Fruit fly (Drosophila melanogaster) whole organism, prepupa: Measurements from ENCODE around the gene CG1273.

Experiments
- Blimp-1 ChIP-seq: fragments of 200-800 bp; sonication (Bioruptor generic); optimal IDR thresholded peaks from 3 replicates; lab custom pipeline; 2017; ENCODE audit warnings: missing biosample characterization, missing genetic modification characterization, mild to moderate bottlenecking, moderate library complexity, missing genetic modification reagents
- CG10631 ChIP-seq: fragments of 200-800 bp; sonication (Bioruptor generic); optimal IDR thresholded peaks from 2 replicates; lab custom pipeline; 2016; ENCODE audit warnings: missing biosample characterization, missing genetic modification characterization
- CG10669 ChIP-seq: fragments of 200-800 bp; sonication (Bioruptor generic); optimal IDR thresholded peaks from 3 replicates; lab custom pipeline; 2018; ENCODE audit warnings: missing biosample characterization, mild to moderate bottlenecking, missing genetic modification characterization, moderate library complexity
- CG11294 ChIP-seq: fragments of 200-800 bp; sonication (Bioruptor generic); IDR thresholded peaks from 2 replicates; pipeline ENCODE4 v1.3.6; 2022; ENCODE audit warnings: missing biosample characterization, missing genetic modification characterization
- CG11762 ChIP-seq: fragments of 200-800 bp; sonication (Bioruptor generic); optimal IDR thresholded peaks from 3 replicates; lab custom pipeline; 2016; ENCODE audit warnings: missing biosample characterization, missing genetic modification characterization; ENCODE audit not compliant: insufficient read depth
- CG15336 ChIP-seq: fragments of 200-800 bp; sonication (Bioruptor generic); IDR thresholded peaks from 2 replicates; pipeline ENCODE4 v1.3.6; 2022; ENCODE audit warnings: missing biosample characterization, missing genetic modification characterization
- CG1621 ChIP-seq: fragments of 200-800 bp; sonication (Bioruptor generic); optimal IDR thresholded peaks from 3 replicates; lab custom pipeline; 2018; ENCODE audit warnings: missing biosample characterization, mild to moderate bottlenecking, missing genetic modification characterization
- CG3032 ChIP-seq: fragments of 200-800 bp; optimal IDR thresholded peaks from 2 replicates; lab custom pipeline; 2019; ENCODE audit warnings: missing biosample characterization, mild to moderate bottlenecking, missing genetic modification characterization, moderate library complexity
- CG31627 ChIP-seq: fragments of 200-800 bp; sonication (Bioruptor generic); optimal IDR thresholded peaks from 3 replicates; lab custom pipeline; 2016; ENCODE audit warnings: missing biosample characterization, missing genetic modification characterization
- CG32006 ChIP-seq: fragments of 200-800 bp; sonication (Bioruptor generic); optimal IDR thresholded peaks from 3 replicates; lab custom pipeline; 2017; ENCODE audit warnings: missing biosample characterization, mild to moderate bottlenecking, missing genetic modification characterization
- CG34406 ChIP-seq: fragments of 200-800 bp; sonication (Bioruptor generic); optimal IDR thresholded peaks from 3 replicates; lab custom pipeline; 2016; ENCODE audit warnings: missing biosample characterization, missing genetic modification characterization
- CG4318 ChIP-seq: fragments of 200-800 bp; sonication (Bioruptor generic); optimal IDR thresholded peaks from 3 replicates; lab custom pipeline; 2017; ENCODE audit warnings: missing biosample characterization, mild to moderate bottlenecking, missing genetic modification characterization
- CG6276 ChIP-seq: fragments of 200-800 bp; sonication (Bioruptor generic); optimal IDR thresholded peaks from 2 replicates; lab custom pipeline; 2017; ENCODE audit warnings: missing biosample characterization, mild to moderate bottlenecking, missing genetic modification characterization
- CG6808 ChIP-seq: fragments of 200-800 bp; sonication (Bioruptor generic); optimal IDR thresholded peaks from 3 replicates; lab custom pipeline; 2017; ENCODE audit warnings: missing biosample characterization, missing genetic modification characterization, mild to moderate bottlenecking, moderate library complexity, missing genetic modification reagents
- CG6854 ChIP-seq: fragments of 200-800 bp; sonication (Bioruptor generic); optimal IDR thresholded peaks from 2 replicates; lab custom pipeline; 2017; ENCODE audit warnings: missing biosample characterization, mild to moderate bottlenecking, missing genetic modification characterization
- CG8119 ChIP-seq: fragments of 200-800 bp; sonication (Bioruptor generic); IDR thresholded peaks from 3 replicates; pipeline ENCODE4 v1.3.6; 2022; ENCODE audit warnings: missing biosample characterization, missing genetic modification characterization
- CG8319 ChIP-seq: fragments of 200-800 bp; sonication (Bioruptor generic); optimal IDR thresholded peaks from 3 replicates; lab custom pipeline; 2016; ENCODE audit warnings: missing biosample characterization, missing genetic modification characterization
- CG8632 ChIP-seq: fragments of 200-800 bp; sonication (Bioruptor generic); optimal IDR thresholded peaks from 3 replicates; lab custom pipeline; 2016; ENCODE audit warnings: missing biosample characterization, missing genetic modification characterization
- CG9139 ChIP-seq: fragments of 200-800 bp; sonication (Bioruptor generic); optimal IDR thresholded peaks from 3 replicates; lab custom pipeline; 2017; ENCODE audit warnings: missing biosample characterization, mild to moderate bottlenecking, missing genetic modification characterization
- Eip75B ChIP-seq: fragments of 200-800 bp; sonication (Bioruptor generic); optimal IDR thresholded peaks from 3 replicates; lab custom pipeline; 2016; ENCODE audit warnings: missing biosample characterization, missing genetic modification characterization
- Eip78C ChIP-seq: fragments of 200-800 bp; sonication (Bioruptor generic); peaks from one replicate; lab custom pipeline; 2016; ENCODE audit warnings: missing biosample characterization, missing genetic modification characterization
- Eip93F ChIP-seq: fragments of 200-800 bp; sonication (Bioruptor generic); optimal IDR thresholded peaks from 2 replicates; lab custom pipeline; 2016; ENCODE audit warnings: missing biosample characterization, mild to moderate bottlenecking, missing genetic modification characterization
- Ets21C ChIP-seq: fragments of 200-800 bp; sonication (Bioruptor generic); optimal IDR thresholded peaks from 3 replicates; lab custom pipeline; 2016; ENCODE audit warnings: missing biosample characterization, missing genetic modification characterization
- Gug ChIP-seq: fragments of 200-800 bp; sonication (Bioruptor generic); IDR thresholded peaks from 2 replicates; pipeline ENCODE4 v1.3.6; 2022; ENCODE audit warnings: missing biosample characterization, missing genetic modification characterization
- Hr38 ChIP-seq: sonication (Bioruptor generic); optimal IDR thresholded peaks from 2 replicates; lab custom pipeline; 2016; ENCODE audit warnings: missing biosample characterization, missing genetic modification characterization
- Hr39 ChIP-seq: fragments of 200-800 bp; sonication (Bioruptor generic); optimal IDR thresholded peaks from 2 replicates; lab custom pipeline; 2016; ENCODE audit warnings: missing biosample characterization, missing genetic modification characterization
- Lpt ChIP-seq: fragments of 200-800 bp; sonication (Bioruptor generic); optimal IDR thresholded peaks from 3 replicates; lab custom pipeline; 2016; ENCODE audit warnings: missing biosample characterization, missing genetic modification characterization
- Met ChIP-seq: fragments of 200-800 bp; sonication (Bioruptor generic); optimal IDR thresholded peaks from 3 replicates; lab custom pipeline; 2016; ENCODE audit warnings: missing biosample characterization, missing genetic modification characterization
- Smox ChIP-seq: fragments of 200-800 bp; sonication (Bioruptor generic); optimal IDR thresholded peaks from 3 replicates; lab custom pipeline; 2016; ENCODE audit warnings: missing biosample characterization, missing genetic modification characterization
- Sox14 ChIP-seq: fragments of 200-800 bp; sonication (Bioruptor generic); optimal IDR thresholded peaks from 3 replicates; lab custom pipeline; 2016; ENCODE audit warnings: missing biosample characterization, missing genetic modification characterization
- achi ChIP-seq: fragments of 200-800 bp; sonication (Bioruptor generic); optimal IDR thresholded peaks from 3 replicates; lab custom pipeline; 2016; ENCODE audit warnings: missing biosample characterization, missing genetic modification characterization
- acj6 ChIP-seq: fragments of 200-800 bp; sonication (Bioruptor generic); optimal IDR thresholded peaks from 3 replicates; lab custom pipeline; 2016; ENCODE audit warnings: missing biosample characterization, missing genetic modification characterization
- cyc ChIP-seq: fragments of 200-800 bp; sonication (Bioruptor generic); optimal IDR thresholded peaks from 3 replicates; lab custom pipeline; 2016; ENCODE audit warnings: missing biosample characterization, missing genetic modification characterization
- dac ChIP-seq: fragments of 200-800 bp; sonication (Bioruptor generic); optimal IDR thresholded peaks from 2 replicates; lab custom pipeline; 2017; ENCODE audit warnings: missing biosample characterization, mild to moderate bottlenecking, missing genetic modification characterization
- dsx ChIP-seq: fragments of 200-800 bp; optimal IDR thresholded peaks from 3 replicates; lab custom pipeline; 2019; ENCODE audit warnings: missing biosample characterization, mild to moderate bottlenecking, missing genetic modification characterization, moderate library complexity; ENCODE audit not compliant: poor library complexity, severe bottlenecking
- eg ChIP-seq: fragments of 200-800 bp; sonication (Bioruptor generic); IDR thresholded peaks from 3 replicates; pipeline ENCODE4 v1.3.6; 2022; ENCODE audit warnings: missing biosample characterization, missing genetic modification characterization
- esn ChIP-seq: fragments of 200-800 bp; sonication (Bioruptor generic); optimal IDR thresholded peaks from 2 replicates; lab custom pipeline; 2016; ENCODE audit warnings: missing biosample characterization, mild to moderate bottlenecking, missing genetic modification characterization, moderate library complexity
- fd59A ChIP-seq: fragments of 200-800 bp; sonication (Bioruptor generic); optimal IDR thresholded peaks from 2 replicates; lab custom pipeline; 2017; ENCODE audit warnings: missing biosample characterization, mild to moderate bottlenecking, missing genetic modification characterization, missing genetic modification reagents
- fd85E ChIP-seq: fragments of 200-800 bp; sonication (Bioruptor generic); optimal IDR thresholded peaks from 3 replicates; lab custom pipeline; 2016; ENCODE audit warnings: missing biosample characterization, missing genetic modification characterization
- net ChIP-seq: fragments of 200-800 bp; sonication (Bioruptor generic); optimal IDR thresholded peaks from 3 replicates; lab custom pipeline; 2016; ENCODE audit warnings: missing biosample characterization, missing genetic modification characterization
- pdm3 ChIP-seq: fragments of 200-800 bp; sonication (Bioruptor generic); optimal IDR thresholded peaks from 3 replicates; lab custom pipeline; 2016; ENCODE audit warnings: missing biosample characterization, missing genetic modification characterization
- salr ChIP-seq, 2 experiments: fragments of 200-800 bp; sonication (Bioruptor generic); optimal IDR thresholded peaks; 3 replicates each; lab custom pipeline; 2016 to 2018; ENCODE audit warnings: missing biosample characterization in 2 of 2, missing genetic modification characterization in 2 of 2, mild to moderate bottlenecking in 1 of 2
- spab ChIP-seq: fragments of 200-800 bp; sonication (Bioruptor generic); optimal IDR thresholded peaks from 2 replicates; lab custom pipeline; 2017; ENCODE audit warnings: missing biosample characterization, mild to moderate bottlenecking, missing genetic modification characterization, missing genetic modification reagents
- ss ChIP-seq, 2 experiments: fragments of 200-800 bp; sonication (Bioruptor generic); optimal IDR thresholded peaks; 2 replicates in 1 of 2; 3 replicates in 1 of 2; lab custom pipeline; 2017 to 2018; ENCODE audit warnings: mild to moderate bottlenecking in 2 of 2, missing biosample characterization in 2 of 2, missing genetic modification characterization in 2 of 2, moderate library complexity in 1 of 2
- vri ChIP-seq: fragments of 200-800 bp; sonication (Bioruptor generic); optimal IDR thresholded peaks from 3 replicates; lab custom pipeline; 2016; ENCODE audit warnings: missing biosample characterization, mild to moderate bottlenecking, missing genetic modification characterization

CG1273 gene

dm6 chr3L:4269920-4270319 is 6.4 kb downstream of the CG1273 start (continued):
- peak; percentile 76 for TF ChIP-seq eg (GFP tag; lab: Robert Waterston, UW)
- peak; percentile 74 for TF ChIP-seq Lpt
- TF ChIP-seq Blimp-1 (GFP tag; lab: Kevin White, UChicago) = peak; percentile 33
- peak; percentile 30 for TF ChIP-seq Hr39 (GFP tag; lab: Kevin White, UChicago)
- peak; percentile 51 for TF ChIP-seq cyc (GFP tag; lab: Kevin White, UChicago)
- peak; percentile 76 for TF ChIP-seq acj6 (GFP tag; lab: Kevin White, UChicago)
- TF ChIP-seq Smox (GFP tag; lab: Kevin White, UChicago) = peak; percentile 63
- TF ChIP-seq net = peak; percentile 70
- TF ChIP-seq pdm3 (GFP tag; lab: Kevin White, UChicago) = peak; percentile 59
- peak; percentile 81 for TF ChIP-seq achi
- peak; percentile 94 for TF ChIP-seq Eip78C (GFP tag; lab: Kevin White, UChicago)
- TF ChIP-seq CG3032 (tag; lab: Kevin White, UChicago) = peak; percentile 83
- peak; percentile 75 for TF ChIP-seq esn
- peak; percentile 12 for TF ChIP-seq Ets21C (GFP tag; lab: Kevin White, UChicago)
- TF ChIP-seq CG6808 (GFP tag; lab: Kevin White, UChicago) = peak; percentile 79
- TF ChIP-seq salr (GFP tag; optimal IDR thresholded peaks at IDR 0.05; lab: Kevin White, UChicago) = peak; percentile 15 to 70
- TF ChIP-seq CG34406 = peak; percentile 76
- peak; percentile 30 for TF ChIP-seq Sox14 (GFP tag; lab: Kevin White, UChicago)
- peak; percentile 81 for TF ChIP-seq dsx (GFP tag; lab: Kevin White, UChicago)
- peak; percentile 66 for TF ChIP-seq vri (GFP tag; lab: Kevin White, UChicago)
- peak; percentile 33 for TF ChIP-seq CG31627
- peak; percentile 66 for TF ChIP-seq CG10669
- TF ChIP-seq CG11762 = peak; percentile 62
- peak; percentile 89 for TF ChIP-seq CG15336 (GFP tag; lab: Robert Waterston, UW)
- TF ChIP-seq Eip75B (GFP tag; lab: Kevin White, UChicago) = peak; percentile 46
- peak; percentile 39 for TF ChIP-seq CG8319 (GFP tag; lab: Kevin White, UChicago)
- TF ChIP-seq fd59A (GFP tag; lab: Kevin White, UChicago) = peak; percentile 58
- TF ChIP-seq CG8632 = peak; percentile 69
- TF ChIP-seq Eip93F (GFP tag; lab: Kevin White, UChicago) = peak; percentile 12
- TF ChIP-seq spab (GFP tag; lab: Kevin White, UChicago) = peak; percentile 73
- TF ChIP-seq fd85E = peak; percentile 50
- TF ChIP-seq Hr38 (GFP tag; lab: Kevin White, UChicago) = no peak
- peak; percentile 70 for TF ChIP-seq CG4318 (GFP tag; lab: Kevin White, UChicago)

dm6 chr3L:4270949-4271827 is 7.7 kb downstream of the CG1273 start:
- no peak for TF ChIP-seq Hr39 (GFP tag; lab: Kevin White, UChicago)
- TF ChIP-seq CG10631 (GFP tag; lab: Kevin White, UChicago) = peak; percentile 37
- TF ChIP-seq CG6808 (GFP tag; lab: Kevin White, UChicago) = no peak
- peak; percentile 34 for TF ChIP-seq CG3032 (tag; lab: Kevin White, UChicago)
- TF ChIP-seq ss (GFP tag; optimal IDR thresholded peaks at IDR 0.05; lab: Kevin White, UChicago) = peak in 1 of 2 experiments; percentile 3
- peak; percentile 28; the same call in 1 of the 2 replicates for TF ChIP-seq CG15336 (GFP tag; lab: Robert Waterston, UW)
- TF ChIP-seq dsx (GFP tag; lab: Kevin White, UChicago) = peak; percentile 96
- TF ChIP-seq salr (GFP tag; optimal IDR thresholded peaks at IDR 0.05; lab: Kevin White, UChicago) = no peak
- TF ChIP-seq cyc (GFP tag; lab: Kevin White, UChicago) = no peak
- TF ChIP-seq CG1621 (tag; lab: Kevin White, UChicago) = no peak
- TF ChIP-seq CG8319 (GFP tag; lab: Kevin White, UChicago) = no peak
- no peak for TF ChIP-seq CG10669
- TF ChIP-seq dac (GFP tag; lab: Kevin White, UChicago) = no peak
- TF ChIP-seq spab (GFP tag; lab: Kevin White, UChicago) = peak; percentile 13
- TF ChIP-seq fd85E = no peak
- TF ChIP-seq CG32006 = peak; percentile 72
- TF ChIP-seq Gug (GFP tag; lab: Robert Waterston, UW) = no peak
- no peak for TF ChIP-seq CG6276 (GFP tag; lab: Kevin White, UChicago)
- TF ChIP-seq pdm3 (GFP tag; lab: Kevin White, UChicago) = no peak
- peak; percentile 48 for TF ChIP-seq Sox14 (GFP tag; lab: Kevin White, UChicago)
- no peak for TF ChIP-seq net
- TF ChIP-seq CG6854 (GFP tag; lab: Kevin White, UChicago) = no peak
- TF ChIP-seq Eip78C (GFP tag; lab: Kevin White, UChicago) = peak; percentile 73
- TF ChIP-seq CG8119 (GFP tag; lab: Robert Waterston, UW) = peak; percentile 45; the same call in 2 of the 3 replicates
- no peak for TF ChIP-seq Met (GFP tag; lab: Kevin White, UChicago)
- no peak for TF ChIP-seq Ets21C (GFP tag; lab: Kevin White, UChicago)
- TF ChIP-seq Smox (GFP tag; lab: Kevin White, UChicago) = no peak
- no peak for TF ChIP-seq CG9139
- no peak for TF ChIP-seq CG11294
